Worm (Caenorhabditis elegans): ENCODE results near the gene lhfp-4.
A peak's percentile ranks its signal among the peaks of the same experiment; 100 is the strongest.

Gene lhfp-4

ce11 chrIV:17269702-17270101 is 5.7 kb upstream of the lhfp-4 start:
- TF ChIP-seq odd-2 (tag; optimal IDR thresholded peaks at IDR 0.05) (no peak), unc-55 (GFP tag; optimal IDR thresholded peaks at IDR 0.05) (peak; percentile 98)

DNA sequence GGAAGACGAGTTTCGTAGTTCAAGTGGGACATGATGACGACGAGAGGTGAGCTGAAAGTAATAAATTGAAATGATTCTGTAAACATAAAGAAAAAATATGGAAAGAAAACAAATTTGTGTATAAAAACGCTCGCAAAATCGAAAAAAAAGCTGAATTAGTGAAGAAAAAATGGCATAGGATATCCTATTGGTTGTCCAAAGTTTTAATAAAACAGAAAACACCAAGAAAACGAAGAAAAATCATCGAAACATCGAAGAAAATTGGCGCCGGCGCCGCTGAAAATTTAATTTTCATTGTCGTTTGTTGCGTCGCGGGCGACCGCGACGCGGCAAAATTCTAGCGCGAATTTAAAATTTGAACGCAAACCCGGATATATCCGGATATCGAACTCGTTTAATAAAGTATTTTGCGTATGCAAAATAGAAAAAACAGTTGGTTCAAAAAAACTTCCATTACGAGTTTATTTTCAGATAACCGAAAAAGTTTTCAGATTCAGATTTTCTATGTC is 1.7 kb upstream of the lhfp-4 start, which contains the start of gene gln-5:
TSS of gene gln-5 (minus strand) at position 51 of the 509 bp plus-strand sequence.
- TF ChIP-seq npax-4 (tag; optimal IDR thresholded peaks at IDR 0.05) (no peak), ceh-14 (tag; optimal IDR thresholded peaks at IDR 0.05) (no peak), ceh-45 (GFP tag; IDR thresholded peaks at IDR 0.05) (no peak), ztf-16 (tag; optimal IDR thresholded peaks at IDR 0.05) (no peak), dmd-4 (tag; optimal IDR thresholded peaks at IDR 0.05; ENCODE audit: borderline replicate concordance) (no peak), pros-1 (tag; optimal IDR thresholded peaks at IDR 0.05) (no peak), ceh-34 (tag; optimal IDR thresholded peaks at IDR 0.05) (no peak), lim-6 (tag; optimal IDR thresholded peaks at IDR 0.05) (no peak), lin-11 (tag; optimal IDR thresholded peaks at IDR 0.05) (no peak), nhr-232 (tag; optimal IDR thresholded peaks at IDR 0.05) (no peak), nhr-11 (tag; optimal IDR thresholded peaks at IDR 0.05) (no peak), sox-2 (GFP tag; IDR thresholded peaks at IDR 0.05) (no peak), ahr-1 (tag; optimal IDR thresholded peaks at IDR 0.05) (no peak), pax-1 (tag; optimal IDR thresholded peaks at IDR 0.05) (no peak), K02D7.2 (tag; optimal IDR thresholded peaks at IDR 0.05) (no peak), ttx-3 (tag; optimal IDR thresholded peaks at IDR 0.05) (no peak), sox-4 (tag; optimal IDR thresholded peaks at IDR 0.05) (no peak), tbx-2 (tag; optimal IDR thresholded peaks at IDR 0.05) (no peak), unc-42 (tag; optimal IDR thresholded peaks at IDR 0.05) (no peak)

DNA sequence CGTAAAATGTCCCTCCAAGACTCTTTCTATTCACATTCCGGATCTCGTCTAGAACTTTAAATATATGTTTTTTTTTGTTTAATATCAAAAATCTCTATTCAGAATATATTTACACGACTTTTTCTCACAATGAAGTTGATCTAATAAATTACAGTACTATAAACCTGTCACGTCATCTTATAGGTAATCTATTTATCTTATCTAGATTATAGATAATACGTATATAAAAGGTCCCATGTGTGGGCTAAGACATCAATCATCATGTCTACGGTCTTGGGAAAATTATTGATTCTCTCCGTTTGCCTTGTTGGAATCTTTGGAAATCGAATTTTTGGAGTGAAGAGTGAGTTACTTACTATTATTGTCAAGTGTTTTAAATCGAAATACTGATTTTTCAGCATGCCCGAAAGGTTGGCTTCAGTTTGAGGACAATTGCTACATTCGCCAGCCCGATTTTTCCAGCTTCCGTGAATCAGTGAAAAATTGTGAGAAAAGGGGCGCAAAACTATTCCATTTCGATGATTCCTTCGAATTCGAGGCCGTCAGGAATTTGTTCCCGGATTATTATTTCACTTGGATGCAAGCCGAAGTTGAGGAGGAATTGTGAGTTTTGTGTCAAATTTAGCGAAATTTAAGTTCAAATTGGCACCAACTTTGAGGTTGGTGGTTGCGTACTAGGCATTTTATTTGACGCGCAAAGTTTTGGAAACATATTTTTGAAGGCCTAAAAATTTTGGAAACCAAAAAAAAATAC is 1.5 kb downstream of the lhfp-4 start, which contains the start of gene clec-196:
TSS of gene clec-196 (plus strand) at position 252 of the 754 bp plus-strand sequence.
- TF ChIP-seq ceh-30 (tag; optimal IDR thresholded peaks at IDR 0.05) (no peak), elt-4 (tag; optimal IDR thresholded peaks at IDR 0.05) (no peak), hlh-13 (GFP tag; optimal IDR thresholded peaks at IDR 0.05) (no peak), unc-55 (GFP tag; optimal IDR thresholded peaks at IDR 0.05) (peak; percentile 74), eyg-1 (tag; optimal IDR thresholded peaks at IDR 0.05) (no peak)

DNA sequence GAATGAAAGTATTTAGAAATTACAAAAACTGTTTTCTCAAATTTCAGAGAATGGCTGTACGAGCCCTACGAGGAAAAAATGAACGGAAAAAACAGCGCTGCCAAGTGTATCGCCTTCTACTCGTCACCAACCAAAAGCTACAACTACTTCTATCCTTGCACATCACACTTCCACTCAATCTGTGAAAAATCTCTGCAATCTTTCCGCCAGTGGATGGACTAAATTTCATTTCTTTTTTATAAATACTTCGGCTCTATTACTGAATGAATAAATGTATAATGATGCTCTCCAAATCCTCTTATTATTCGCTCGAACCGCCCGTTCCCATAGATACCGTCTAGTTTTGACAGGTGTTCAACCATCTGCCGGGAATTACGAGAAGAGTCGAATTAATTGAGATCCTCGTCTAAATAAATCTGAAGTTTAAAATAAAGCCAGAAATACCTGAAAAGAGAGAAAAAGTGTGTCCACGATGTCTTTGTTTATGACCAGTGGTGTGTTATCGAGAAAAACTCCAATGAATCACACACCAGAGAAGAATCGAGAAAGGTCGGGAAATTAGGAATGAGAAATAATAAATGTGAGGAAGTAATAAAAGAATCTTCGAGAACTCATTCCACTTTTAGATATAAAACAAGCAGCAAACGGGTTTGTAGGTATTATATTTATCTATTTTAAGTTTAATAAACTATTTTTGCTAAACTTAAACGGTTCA is 2.2 kb downstream of the lhfp-4 start:
- TF ChIP-seq ceh-9 (tag; optimal IDR thresholded peaks at IDR 0.05) (no peak), K09A11.1 (tag; optimal IDR thresholded peaks at IDR 0.05; ENCODE audit: insufficient read depth) (no peak), lim-6 (tag; optimal IDR thresholded peaks at IDR 0.05) (no peak), unc-86 (tag; optimal IDR thresholded peaks at IDR 0.05) (no peak), ceh-18 (tag; optimal IDR thresholded peaks at IDR 0.05) (no peak), zip-5 (tag; optimal IDR thresholded peaks at IDR 0.05) (no peak), pha-4 (tag; optimal IDR thresholded peaks at IDR 0.05) (no peak), ref-2 (tag; optimal IDR thresholded peaks at IDR 0.05) (no peak), syd-9 (tag; optimal IDR thresholded peaks at IDR 0.05) (no peak), fkh-10 (GFP tag; optimal IDR thresholded peaks at IDR 0.05) (no peak), unc-55 (GFP tag; optimal IDR thresholded peaks at IDR 0.05) (no peak), npax-4 (tag; optimal IDR thresholded peaks at IDR 0.05) (no peak), fax-1 (tag; optimal IDR thresholded peaks at IDR 0.05) (no peak), ztf-16 (tag; optimal IDR thresholded peaks at IDR 0.05) (no peak)

Data from whole organism, late embryonic.